Worm (Caenorhabditis elegans) whole organism, L1 larva: ENCODE measurements around the gene ZC374.2.

ENCODE experiments used
- C04F5.9 ChIP-seq: sonication (generic microtip); optimal IDR thresholded peaks from 2 replicates; lab custom pipeline; 2016; ENCODE audit warnings: missing genetic modification characterization, missing compliant biosample characterization
- C34B4.2 ChIP-seq: sonication (generic microtip); optimal IDR thresholded peaks from 2 replicates; lab custom pipeline; 2017; ENCODE audit warnings: mild to moderate bottlenecking, missing genetic modification characterization, missing compliant biosample characterization
- Y116A8C.19 ChIP-seq: sonication (generic microtip); optimal IDR thresholded peaks from 2 replicates; lab custom pipeline; 2016; ENCODE audit warnings: missing compliant biosample characterization, missing genetic modification characterization, borderline replicate concordance
- ceh-8 ChIP-seq: fragments of 200-800 bp; sonication (Bioruptor generic); optimal IDR thresholded peaks from 2 replicates; lab custom pipeline; 2018; ENCODE audit warnings: mild to moderate bottlenecking, missing genetic modification characterization, moderate library complexity, missing compliant biosample characterization
- ceh-82 ChIP-seq, 3 experiments: fragments of 150-350 bp in 1 of 3; sonication (generic microtip) in 2 of 3; optimal IDR thresholded peaks; 2 replicates each; lab custom pipeline; 2014 to 2017; ENCODE audit warnings: missing biosample characterization in 3 of 3, missing genetic modification characterization in 3 of 3
- ceh-90 ChIP-seq: sonication (generic microtip); optimal IDR thresholded peaks from 2 replicates; lab custom pipeline; 2016; ENCODE audit warnings: missing genetic modification characterization, missing compliant biosample characterization
- ces-1 ChIP-seq: fragments of 150-350 bp; optimal IDR thresholded peaks from 2 replicates; lab custom pipeline; 2014; ENCODE audit warnings: missing biosample characterization, missing genetic modification reagents, missing genetic modification characterization
- efl-1 ChIP-seq, 4 experiments: fragments of 150-350 bp; optimal IDR thresholded peaks in 3 of 4; peaks in 1 of 4; 1 replicate in 1 of 4; 2 replicates in 3 of 4; lab custom pipeline; 2014; ENCODE audit warnings: missing biosample characterization in 2 of 4, missing genetic modification characterization in 2 of 4, missing genetic modification reagents in 2 of 4
- elt-2 ChIP-seq: sonication (generic microtip); optimal IDR thresholded peaks from 2 replicates; lab custom pipeline; 2016; ENCODE audit warnings: missing genetic modification characterization, mild to moderate bottlenecking, inconsistent platforms, missing compliant biosample characterization, missing genetic modification reagents
- elt-3 ChIP-seq, 6 experiments: fragments of 150-350 bp in 1 of 6; sonication (generic microtip); optimal IDR thresholded peaks; 2 replicates each; lab custom pipeline; 2017 to 2018; ENCODE audit warnings: missing biosample characterization in 6 of 6, missing genetic modification characterization in 6 of 6, inconsistent platforms in 1 of 6
- ets-5 ChIP-seq: fragments of 200-800 bp; sonication (Bioruptor generic); IDR thresholded peaks from 2 replicates; pipeline ENCODE4 v1.3.6; 2022; ENCODE audit warnings: missing genetic modification characterization, missing compliant biosample characterization
- fkh-10 ChIP-seq: sonication (generic microtip); optimal IDR thresholded peaks from 2 replicates; lab custom pipeline; 2017; ENCODE audit warnings: missing biosample characterization, missing genetic modification reagents, missing genetic modification characterization
- fkh-4 ChIP-seq: sonication (generic microtip); optimal IDR thresholded peaks from 2 replicates; lab custom pipeline; 2016; ENCODE audit warnings: missing compliant biosample characterization, missing genetic modification characterization, borderline replicate concordance
- fkh-8 ChIP-seq: sonication (generic microtip); optimal IDR thresholded peaks from 2 replicates; lab custom pipeline; 2016; ENCODE audit warnings: mild to moderate bottlenecking, missing genetic modification characterization, missing compliant biosample characterization
- hpl-2 ChIP-seq: fragments of 150-350 bp; optimal IDR thresholded peaks from 2 replicates; lab custom pipeline; 2014; ENCODE audit warnings: missing biosample characterization, missing genetic modification reagents, missing genetic modification characterization
- isw-1 ChIP-seq: fragments of 200-800 bp; sonication (Bioruptor generic); IDR thresholded peaks from 2 replicates; pipeline ENCODE4 v1.3.6; 2022; ENCODE audit warnings: missing genetic modification characterization, missing compliant biosample characterization
- jun-1 ChIP-seq: fragments of 150-350 bp; optimal IDR thresholded peaks from 2 replicates; lab custom pipeline; 2014; ENCODE audit warnings: missing biosample characterization, missing genetic modification reagents, missing genetic modification characterization
- lin-14 ChIP-seq: fragments of 200-800 bp; sonication (Bioruptor generic); optimal IDR thresholded peaks from 2 replicates; lab custom pipeline; 2018; ENCODE audit warnings: mild to moderate bottlenecking, missing genetic modification characterization, moderate library complexity, missing compliant biosample characterization
- lin-15B ChIP-seq: fragments of 150-350 bp; sonication (generic microtip); optimal IDR thresholded peaks from 3 replicates; lab custom pipeline; 2014; ENCODE audit warnings: missing biosample characterization, missing genetic modification characterization
- lin-35 ChIP-seq, 2 experiments: fragments of 150-350 bp; optimal IDR thresholded peaks; 2 replicates each; lab custom pipeline; 2014; ENCODE audit warnings: missing biosample characterization in 2 of 2, missing genetic modification characterization in 2 of 2, missing genetic modification reagents in 2 of 2
- mab-9 ChIP-seq: fragments of 200-800 bp; sonication (Bioruptor generic); IDR thresholded peaks from 2 replicates; pipeline ENCODE4 v1.3.6; 2022; ENCODE audit warnings: missing genetic modification reagents, missing genetic modification characterization, missing compliant biosample characterization
- mep-1 ChIP-seq: fragments of 150-350 bp; optimal IDR thresholded peaks from 2 replicates; lab custom pipeline; 2014; ENCODE audit warnings: missing biosample characterization, missing genetic modification characterization
- nhr-12 ChIP-seq: sonication (generic microtip); optimal IDR thresholded peaks from 2 replicates; lab custom pipeline; 2017; ENCODE audit warnings: missing biosample characterization, missing genetic modification characterization
- nhr-19 ChIP-seq: fragments of 200-800 bp; sonication (Bioruptor generic); conservative IDR thresholded peaks from 2 replicates; pipeline ENCODE4 v1.3.6; 2022; ENCODE audit warnings: missing genetic modification characterization, missing compliant biosample characterization
- nhr-20 ChIP-seq: sonication (generic microtip); optimal IDR thresholded peaks from 2 replicates; lab custom pipeline; 2016; ENCODE audit warnings: mild to moderate bottlenecking, missing genetic modification characterization, missing compliant biosample characterization
- nhr-28 ChIP-seq: fragments of 150-350 bp; optimal IDR thresholded peaks from 2 replicates; lab custom pipeline; 2014; ENCODE audit warnings: missing biosample characterization, missing genetic modification characterization
- nhr-47 ChIP-seq: sonication (generic microtip); optimal IDR thresholded peaks from 2 replicates; lab custom pipeline; 2016; ENCODE audit warnings: mild to moderate bottlenecking, missing genetic modification characterization, moderate library complexity, missing compliant biosample characterization
- nhr-71 ChIP-seq: sonication (generic microtip); optimal IDR thresholded peaks from 2 replicates; lab custom pipeline; 2016; ENCODE audit warnings: mild to moderate bottlenecking, missing genetic modification characterization, moderate library complexity, missing compliant biosample characterization
- nhr-85 ChIP-seq: sonication (generic microtip); peaks from one replicate; lab custom pipeline; 2016; ENCODE audit warnings: missing genetic modification characterization, inconsistent platforms, missing compliant biosample characterization
- nhr-90 ChIP-seq: sonication (generic microtip); optimal IDR thresholded peaks from 2 replicates; lab custom pipeline; 2016; ENCODE audit warnings: mild to moderate bottlenecking, missing genetic modification characterization, missing compliant biosample characterization; ENCODE audit not compliant: poor library complexity
- pax-3 ChIP-seq: fragments of 200-800 bp; sonication (Bioruptor generic); optimal IDR thresholded peaks from 2 replicates; lab custom pipeline; 2018; ENCODE audit warnings: mild to moderate bottlenecking, missing genetic modification characterization, moderate library complexity, missing compliant biosample characterization
- pqm-1 ChIP-seq: sonication (generic microtip); optimal IDR thresholded peaks from 3 replicates; lab custom pipeline; 2017; ENCODE audit warnings: missing biosample characterization, missing genetic modification characterization
- snu-23 ChIP-seq: sonication (generic microtip); optimal IDR thresholded peaks from 2 replicates; lab custom pipeline; 2016; ENCODE audit warnings: missing genetic modification characterization, missing compliant biosample characterization
- sptf-1 ChIP-seq: fragments of 150-350 bp; optimal IDR thresholded peaks from 2 replicates; lab custom pipeline; 2014; ENCODE audit warnings: missing biosample characterization, missing genetic modification characterization
- sup-37 ChIP-seq: fragments of 200-800 bp; sonication (Bioruptor generic); optimal IDR thresholded peaks from 2 replicates; lab custom pipeline; 2018; ENCODE audit warnings: mild to moderate bottlenecking, missing genetic modification characterization, missing compliant biosample characterization
- tbx-2 ChIP-seq: sonication (generic microtip); optimal IDR thresholded peaks from 2 replicates; lab custom pipeline; 2016; ENCODE audit warnings: missing genetic modification characterization, missing compliant biosample characterization
- xbp-1 ChIP-seq: sonication (generic microtip); optimal IDR thresholded peaks from 2 replicates; lab custom pipeline; 2016; ENCODE audit warnings: missing genetic modification characterization, missing compliant biosample characterization
- zag-1 ChIP-seq: fragments of 150-350 bp; optimal IDR thresholded peaks from 2 replicates; lab custom pipeline; 2014; ENCODE audit warnings: missing biosample characterization, missing genetic modification characterization
- zip-4 ChIP-seq: fragments of 200-800 bp; sonication (Bioruptor generic); optimal IDR thresholded peaks from 2 replicates; lab custom pipeline; 2018; ENCODE audit warnings: mild to moderate bottlenecking, missing genetic modification characterization, moderate library complexity, missing compliant biosample characterization

Gene ZC374.2

ce11 chrX:10051625-10052024 is 4.4 kb upstream of the ZC374.2 start (continued):
- TF ChIP-seq hpl-2 (no peak), fkh-10 (GFP tag; lab: Kevin White, UChicago) (no peak), elt-3 (tag; optimal IDR thresholded peaks at IDR 0.05; lab: Kevin White, UChicago) (peak in 4 of 6 experiments; percentile 4 to 87 (median 43)), nhr-85 (tag; lab: Kevin White, UChicago) (peak; percentile 91), sup-37 (GFP tag; lab: Kevin White, UChicago) (no peak), elt-2 (tag; lab: Kevin White, UChicago) (peak; percentile 96), nhr-90 (peak; percentile 78), lin-15B (no peak), nhr-20 (tag; lab: Kevin White, UChicago) (peak; percentile 88), nhr-71 (tag; lab: Kevin White, UChicago) (peak; percentile 77), fkh-8 (tag; lab: Kevin White, UChicago) (no peak), lin-35 (GFP tag; optimal IDR thresholded peaks at IDR 0.05; lab: Kevin White, UChicago) (peak in 1 of 2 experiments; percentile 66), efl-1 (optimal IDR thresholded peaks at IDR 0.05; lab: Kevin White, UChicago) (no peak), efl-1 (GFP tag; optimal IDR thresholded peaks at IDR 0.05 in 1 of 2; lab: Kevin White, UChicago) (no peak), lin-14 (GFP tag; lab: Kevin White, UChicago) (peak; percentile 50), nhr-19 (GFP tag; lab: Robert Waterston, UW) (peak; percentile 64), pqm-1 (no peak), nhr-47 (tag; lab: Kevin White, UChicago) (peak; percentile 33), mab-9 (GFP tag; lab: Robert Waterston, UW) (no peak)

DNA sequence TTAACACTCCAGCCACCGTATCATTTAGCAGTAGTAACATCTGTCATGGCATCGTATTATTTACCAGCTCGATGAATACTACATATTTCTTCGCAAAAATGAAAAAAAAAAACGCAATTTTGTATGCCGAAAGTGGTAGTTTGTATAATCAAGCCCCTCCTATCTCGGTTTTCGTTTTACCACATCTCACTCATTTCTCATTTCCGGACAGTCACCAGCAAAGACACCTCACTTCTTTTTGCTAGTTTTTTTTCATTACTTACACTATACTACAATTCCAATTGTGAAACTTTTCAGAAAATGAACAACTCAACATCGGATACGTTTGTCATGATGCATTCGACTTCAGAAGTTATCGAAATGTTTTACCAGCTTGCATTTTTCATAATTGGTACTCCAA is 1.9 kb upstream of the ZC374.2 start, which contains the start of gene gnrr-3:
Gene gnrr-3 (plus strand): TSS at position 301 of the 400 bp plus-strand sequence.
- TF ChIP-seq nhr-90 (no peak), ceh-82 (tag; optimal IDR thresholded peaks at IDR 0.05; lab: Kevin White, UChicago) (no peak), fkh-8 (tag; lab: Kevin White, UChicago) (no peak), pax-3 (no peak), mep-1 (tag; lab: Kevin White, UChicago) (no peak), fkh-4 (tag; lab: Kevin White, UChicago) (no peak), C04F5.9 (no peak), isw-1 (GFP tag; lab: Robert Waterston, UW) (no peak), ceh-8 (GFP tag; lab: Kevin White, UChicago) (no peak), jun-1 (tag; lab: Kevin White, UChicago) (no peak), nhr-71 (tag; lab: Kevin White, UChicago) (no peak), lin-14 (GFP tag; lab: Kevin White, UChicago) (no peak), sptf-1 (tag; lab: Kevin White, UChicago) (no peak), nhr-28 (tag; lab: Kevin White, UChicago) (no peak), elt-3 (tag; optimal IDR thresholded peaks at IDR 0.05; lab: Kevin White, UChicago) (no peak), snu-23 (no peak), zag-1 (no peak), ces-1 (GFP tag; lab: Kevin White, UChicago) (no peak)
- TF ChIP-seq, all 84 proteins: peak for 0

DNA sequence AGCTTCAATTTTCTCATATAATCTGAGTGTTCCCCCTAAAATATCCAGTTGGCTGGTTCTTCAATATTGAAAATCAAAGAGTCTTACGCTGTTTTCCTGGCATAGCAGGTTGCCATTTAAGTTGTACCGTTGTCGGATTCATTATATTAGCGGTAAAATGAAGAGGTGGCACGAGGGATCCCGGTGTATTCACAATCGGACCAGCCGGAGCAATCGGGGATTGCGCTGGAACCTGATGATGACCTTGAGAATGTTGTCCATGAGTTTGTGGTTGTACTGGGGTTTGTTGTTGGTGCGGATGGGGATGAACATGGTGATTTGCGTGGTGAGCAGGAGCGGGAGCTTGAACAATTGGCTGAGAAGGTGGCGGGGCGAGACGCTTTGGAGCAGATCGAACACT is 2.8 kb downstream of the ZC374.2 start:
- TF ChIP-seq C34B4.2 (tag; lab: Kevin White, UChicago), result no peak
- TF ChIP-seq ceh-90 (tag; lab: Kevin White, UChicago), result no peak
- TF ChIP-seq zip-4, result no peak
- no peak for TF ChIP-seq tbx-2 (tag; lab: Kevin White, UChicago)
- no peak for TF ChIP-seq nhr-12 (tag; lab: Kevin White, UChicago)
- no peak for TF ChIP-seq C04F5.9
- TF ChIP-seq ceh-8 (GFP tag; lab: Kevin White, UChicago), result no peak
- no peak for TF ChIP-seq ets-5 (GFP tag; lab: Robert Waterston, UW)
- no peak for TF ChIP-seq xbp-1 (tag; lab: Kevin White, UChicago)
- TF ChIP-seq Y116A8C.19 (tag; lab: Kevin White, UChicago), result no peak
- TF ChIP-seq snu-23, result no peak
